Worm (Caenorhabditis elegans) whole organism, L3 larva: Measurements from ENCODE around the gene R01H2.1.
A peak's percentile ranks its signal among the peaks of the same experiment; 100 is the strongest.

ENCODE experiments used
- R02D3.7 ChIP-seq: fragments of 150-350 bp; optimal IDR thresholded peaks from 2 replicates; lab custom pipeline; 2014; ENCODE audit warnings: missing biosample characterization, missing genetic modification characterization
- ZK546.5 ChIP-seq: sonication (generic microtip); optimal IDR thresholded peaks from 2 replicates; lab custom pipeline; 2017; ENCODE audit warnings: missing biosample characterization, missing genetic modification characterization
- ama-1 ChIP-seq: fragments of 150-350 bp; optimal IDR thresholded peaks from 2 replicates; lab custom pipeline; 2018
- ceh-16 ChIP-seq: sonication (generic microtip); optimal IDR thresholded peaks from 2 replicates; lab custom pipeline; 2017; ENCODE audit warnings: missing biosample characterization, missing genetic modification characterization
- ceh-28 ChIP-seq: fragments of 150-350 bp; optimal IDR thresholded peaks from 2 replicates; lab custom pipeline; 2014; ENCODE audit warnings: missing biosample characterization, missing genetic modification reagents, missing genetic modification characterization
- ceh-9 ChIP-seq: sonication (generic microtip); optimal IDR thresholded peaks from 2 replicates; lab custom pipeline; 2018; ENCODE audit warnings: missing biosample characterization, missing genetic modification characterization
- egl-27 ChIP-seq: sonication (generic microtip); optimal IDR thresholded peaks from 4 replicates; lab custom pipeline; 2017; ENCODE audit warnings: missing biosample characterization, missing genetic modification reagents, missing genetic modification characterization
- egl-5 ChIP-seq: fragments of 150-350 bp; optimal IDR thresholded peaks from 2 replicates; lab custom pipeline; 2017; ENCODE audit warnings: missing biosample characterization, missing genetic modification reagents, missing genetic modification characterization, inconsistent platforms
- elt-2 ChIP-seq: sonication (generic microtip); optimal IDR thresholded peaks from 2 replicates; lab custom pipeline; 2016; ENCODE audit warnings: missing genetic modification reagents, mild to moderate bottlenecking, missing genetic modification characterization, missing compliant biosample characterization
- fkh-10 ChIP-seq: sonication (generic microtip); optimal IDR thresholded peaks from 2 replicates; lab custom pipeline; 2017; ENCODE audit warnings: missing biosample characterization, missing genetic modification reagents, missing genetic modification characterization
- fkh-2 ChIP-seq: fragments of 150-350 bp; optimal IDR thresholded peaks from 2 replicates; lab custom pipeline; 2014; ENCODE audit warnings: missing biosample characterization, missing genetic modification reagents, missing genetic modification characterization
- fos-1 ChIP-seq: fragments of 150-350 bp; optimal IDR thresholded peaks from 2 replicates; lab custom pipeline; 2014; ENCODE audit warnings: missing biosample characterization, missing genetic modification characterization
- jun-1 ChIP-seq: fragments of 150-350 bp; optimal IDR thresholded peaks from 2 replicates; lab custom pipeline; 2014; ENCODE audit warnings: missing biosample characterization, missing genetic modification reagents, missing genetic modification characterization
- lin-15B ChIP-seq: fragments of 150-350 bp; optimal IDR thresholded peaks from 2 replicates; lab custom pipeline; 2014; ENCODE audit warnings: missing biosample characterization, missing genetic modification characterization
- lin-39 ChIP-seq: fragments of 150-350 bp; optimal IDR thresholded peaks from 2 replicates; lab custom pipeline; 2018; ENCODE audit warnings: missing biosample characterization, missing genetic modification reagents, missing genetic modification characterization
- nfya-1 ChIP-seq: sonication (generic microtip); optimal IDR thresholded peaks from 2 replicates; lab custom pipeline; 2017; ENCODE audit warnings: missing genetic modification characterization, mild to moderate bottlenecking, missing compliant biosample characterization, antibody characterized with exemption, moderate library complexity; ENCODE audit not compliant: insufficient read depth
- nhr-23 ChIP-seq: fragments of 150-350 bp; optimal IDR thresholded peaks from 2 replicates; lab custom pipeline; 2014; ENCODE audit warnings: missing biosample characterization, missing genetic modification reagents, missing genetic modification characterization
- nhr-237 ChIP-seq: fragments of 150-350 bp; optimal IDR thresholded peaks from 2 replicates; lab custom pipeline; 2014; ENCODE audit warnings: missing biosample characterization, missing genetic modification characterization
- nhr-25 ChIP-seq: sonication (generic microtip); optimal IDR thresholded peaks from 2 replicates; lab custom pipeline; 2017; ENCODE audit warnings: missing biosample characterization, missing genetic modification characterization
- nhr-43 ChIP-seq: sonication (generic microtip); optimal IDR thresholded peaks from 2 replicates; lab custom pipeline; 2016; ENCODE audit warnings: mild to moderate bottlenecking, missing genetic modification characterization, missing compliant biosample characterization; ENCODE audit not compliant: poor library complexity, severe bottlenecking
- nhr-67 ChIP-seq: fragments of 150-350 bp; optimal IDR thresholded peaks from 2 replicates; lab custom pipeline; 2014; ENCODE audit warnings: missing biosample characterization, missing genetic modification characterization
- nhr-76 ChIP-seq: fragments of 150-350 bp; sonication (generic microtip); optimal IDR thresholded peaks from 5 replicates; lab custom pipeline; 2014; ENCODE audit warnings: missing biosample characterization, missing genetic modification characterization
- nhr-77 ChIP-seq: fragments of 150-350 bp; optimal IDR thresholded peaks from 2 replicates; lab custom pipeline; 2014; ENCODE audit warnings: missing biosample characterization, missing genetic modification characterization
- pha-4 ChIP-seq: fragments of 150-350 bp; optimal IDR thresholded peaks from 2 replicates; lab custom pipeline; 2014; ENCODE audit warnings: missing biosample characterization, missing genetic modification reagents, missing genetic modification characterization
- pqm-1 ChIP-seq: fragments of 150-350 bp; optimal IDR thresholded peaks from 2 replicates; lab custom pipeline; 2017; ENCODE audit warnings: missing biosample characterization, missing genetic modification characterization, inconsistent platforms
- sea-2 ChIP-seq: fragments of 150-350 bp; sonication (generic microtip); optimal IDR thresholded peaks from 4 replicates; lab custom pipeline; 2014; ENCODE audit warnings: missing biosample characterization, missing genetic modification reagents, missing genetic modification characterization
- skn-1 ChIP-seq: fragments of 150-350 bp; optimal IDR thresholded peaks from 2 replicates; lab custom pipeline; 2014; ENCODE audit warnings: missing biosample characterization, missing genetic modification characterization
- snpc-4 ChIP-seq: fragments of 150-350 bp; optimal IDR thresholded peaks from 2 replicates; lab custom pipeline; 2014; ENCODE audit warnings: missing biosample characterization, missing genetic modification characterization
- tbx-2 ChIP-seq: sonication (generic microtip); optimal IDR thresholded peaks from 2 replicates; lab custom pipeline; 2016; ENCODE audit warnings: mild to moderate bottlenecking, missing genetic modification characterization, missing compliant biosample characterization
- unc-39 ChIP-seq: sonication (generic microtip); optimal IDR thresholded peaks from 4 replicates; lab custom pipeline; 2017; ENCODE audit warnings: missing biosample characterization, missing genetic modification characterization
- unc-62 ChIP-seq: fragments of 150-350 bp; sonication (generic microtip); optimal IDR thresholded peaks from 4 replicates; lab custom pipeline; 2014; ENCODE audit warnings: missing biosample characterization, missing genetic modification reagents, missing genetic modification characterization
- ztf-11 ChIP-seq: fragments of 150-350 bp; optimal IDR thresholded peaks from 2 replicates; lab custom pipeline; 2014; ENCODE audit warnings: missing biosample characterization, missing genetic modification characterization

Gene R01H2.1

DNA sequence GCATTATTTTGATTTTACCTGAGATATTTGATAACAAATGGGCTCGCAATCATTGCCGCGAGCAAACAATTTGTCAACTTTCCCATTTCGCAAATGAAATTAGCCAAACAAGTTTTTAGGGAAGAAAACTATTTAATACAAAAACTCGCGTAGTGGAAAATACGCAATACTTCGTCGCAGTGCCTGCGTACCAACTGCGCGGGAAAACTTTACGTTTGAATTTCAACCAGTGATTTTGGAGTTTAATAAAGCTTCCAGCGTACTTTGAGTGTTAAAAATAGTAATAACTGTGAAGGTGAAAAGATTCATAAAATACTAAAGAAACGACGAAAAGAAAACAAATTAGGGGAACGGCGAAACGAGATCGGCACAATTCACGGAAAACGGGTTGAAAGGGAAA lies 22.2 kb downstream of the R01H2.1 start, which contains the start of gene tofu-7:
Gene tofu-7 (minus strand): TSS at position 111 of the 400 bp plus-strand sequence.
- no peak for TF ChIP-seq lin-39 (tag; lab: Kevin White, UChicago)
- no peak for TF ChIP-seq jun-1 (tag; lab: Kevin White, UChicago)
- TF ChIP-seq ztf-11 = no peak
- TF ChIP-seq ZK546.5 = no peak
- no peak for TF ChIP-seq nhr-67 (tag; lab: Kevin White, UChicago)
- no peak for TF ChIP-seq nhr-77 (tag; lab: Kevin White, UChicago)
- TF ChIP-seq pha-4 (tag; lab: Kevin White, UChicago) = no peak
- no peak for TF ChIP-seq nhr-76
- TF ChIP-seq snpc-4 (tag; lab: Kevin White, UChicago) = no peak
- no peak for TF ChIP-seq nhr-237
- no peak for TF ChIP-seq ama-1 (lab: Kevin White, UChicago)
- TF ChIP-seq unc-39 (tag; lab: Kevin White, UChicago) = no peak
- TF ChIP-seq, all 47 proteins: peak for 0

- TF ChIP-seq elt-2 = peak; percentile 28
- TF ChIP-seq nfya-1 (tag; lab: Kevin White, UChicago) = no peak
- TF ChIP-seq ceh-16 (tag; lab: Kevin White, UChicago) = no peak
- no peak for TF ChIP-seq tbx-2 (tag; lab: Kevin White, UChicago)
Observed at ce11 chrIII:7087180-7087579, 24.5 kb downstream of the R01H2.1 start.

- TF ChIP-seq nhr-43 (tag; lab: Kevin White, UChicago) (peak; percentile 83), nhr-25 (peak; percentile 41), R02D3.7 (peak; percentile 44), lin-39 (tag; lab: Kevin White, UChicago) (peak; percentile 72), jun-1 (tag; lab: Kevin White, UChicago) (no peak), fos-1 (tag; lab: Kevin White, UChicago) (no peak), pha-4 (tag; lab: Kevin White, UChicago) (peak; percentile 71), tbx-2 (tag; lab: Kevin White, UChicago) (no peak), fkh-2 (tag; lab: Kevin White, UChicago) (no peak), snpc-4 (tag; lab: Kevin White, UChicago) (peak; percentile 58), ceh-9 (no peak), ceh-28 (tag; lab: Kevin White, UChicago) (peak; percentile 73), nhr-76 (no peak), nhr-23 (tag; lab: Kevin White, UChicago) (no peak), elt-2 (peak; percentile 35), ZK546.5 (no peak), lin-15B (tag; lab: Kevin White, UChicago) (peak; percentile 82), nhr-67 (tag; lab: Kevin White, UChicago) (no peak), pqm-1 (peak; percentile 24), nfya-1 (tag; lab: Kevin White, UChicago) (peak; percentile 68)
- TF ChIP-seq, all 47 proteins: peak for 11
Observed at ce11 chrIII:7087691-7088323, 25.1 kb downstream of the R01H2.1 start, which contains the start of gene fubl-2. TSS of gene fubl-2 (minus strand) at chrIII:7087741.

DNA sequence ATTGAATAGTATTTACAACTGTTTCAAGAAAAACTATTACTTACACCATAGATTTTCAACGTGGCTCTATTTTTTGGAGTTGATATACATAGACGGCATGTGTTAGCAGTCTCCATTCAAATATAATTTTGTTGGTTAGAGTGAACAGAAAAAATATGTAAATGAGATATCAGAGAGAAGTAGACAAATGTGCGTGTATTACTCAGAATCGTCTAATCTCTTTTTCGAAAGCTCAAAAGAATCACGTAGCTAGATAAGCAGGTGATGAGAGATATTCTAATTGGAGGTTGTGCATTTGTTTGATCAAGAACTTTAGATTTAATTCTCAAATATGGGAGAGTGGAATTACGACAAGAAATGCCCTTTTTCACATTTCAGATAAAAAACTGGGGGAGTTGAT lies 27.9 kb downstream of the R01H2.1 start, which contains the start of gene ZK418.10:
Gene ZK418.10 (minus strand): TSS at position 148 of the 400 bp plus-strand sequence.
- TF ChIP-seq nhr-237 = no peak
- no peak for TF ChIP-seq unc-62 (GFP tag; lab: Kevin White, UChicago)
- no peak for TF ChIP-seq ztf-11
- TF ChIP-seq unc-39 (tag; lab: Kevin White, UChicago) = no peak
- TF ChIP-seq ZK546.5 = no peak
- TF ChIP-seq nhr-67 (tag; lab: Kevin White, UChicago) = no peak
- no peak for TF ChIP-seq sea-2
- TF ChIP-seq egl-27 (tag; lab: Kevin White, UChicago) = no peak
- no peak for TF ChIP-seq jun-1 (tag; lab: Kevin White, UChicago)
- TF ChIP-seq skn-1 (tag; lab: Kevin White, UChicago) = no peak
- no peak for TF ChIP-seq ceh-9
- TF ChIP-seq R02D3.7 = no peak
- TF ChIP-seq, all 47 proteins: peak for 0

DNA sequence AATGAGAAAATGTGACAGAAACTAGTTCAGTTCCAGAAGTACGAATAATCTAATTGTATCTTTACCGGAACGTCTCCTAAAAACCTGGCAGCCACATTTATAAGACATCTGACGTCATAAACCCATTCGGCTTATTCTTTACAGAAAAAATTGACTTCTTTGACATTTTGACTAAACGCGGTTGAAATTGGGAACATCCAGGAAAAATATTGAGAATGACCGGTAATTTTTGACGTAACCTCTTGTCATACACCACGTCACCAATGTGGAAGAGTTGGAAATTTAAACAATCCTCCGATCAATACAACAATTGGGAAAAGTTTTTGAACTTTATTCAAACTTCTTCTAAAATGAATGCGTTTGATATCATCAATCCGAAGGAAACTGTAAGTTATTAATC lies 28.4 kb downstream of the R01H2.1 start, which contains the start of gene ZK418.2:
Gene ZK418.2 (plus strand): TSS at position 301 of the 400 bp plus-strand sequence.
- TF ChIP-seq sea-2 = no peak
- no peak for TF ChIP-seq fkh-2 (tag; lab: Kevin White, UChicago)
- no peak for TF ChIP-seq egl-27 (tag; lab: Kevin White, UChicago)
- no peak for TF ChIP-seq jun-1 (tag; lab: Kevin White, UChicago)
- TF ChIP-seq ztf-11 = no peak
- no peak for TF ChIP-seq fkh-10 (GFP tag; lab: Kevin White, UChicago)
- no peak for TF ChIP-seq nfya-1 (tag; lab: Kevin White, UChicago)
- TF ChIP-seq lin-15B (tag; lab: Kevin White, UChicago) = no peak
- no peak for TF ChIP-seq snpc-4 (tag; lab: Kevin White, UChicago)
- no peak for TF ChIP-seq ceh-16 (tag; lab: Kevin White, UChicago)
- no peak for TF ChIP-seq egl-5 (tag; lab: Kevin White, UChicago)
- TF ChIP-seq pqm-1 = no peak
